Worm (Caenorhabditis elegans) whole organism, L4 larva: Measurements from ENCODE around the gene mec-17.

ENCODE experiments used
- F37D6.2 ChIP-seq: sonication (generic microtip); optimal IDR thresholded peaks from 2 replicates; lab custom pipeline; 2016; ENCODE audit warnings: mild to moderate bottlenecking, missing genetic modification characterization, missing compliant biosample characterization
- arid-1 ChIP-seq: fragments of 200-800 bp; sonication (Bioruptor generic); conservative IDR thresholded peaks from 2 replicates; pipeline ENCODE4 v1.3.6; 2022; ENCODE audit warnings: missing genetic modification reagents, missing genetic modification characterization, missing compliant biosample characterization

- TF ChIP-seq F37D6.2 = no peak
- no peak for TF ChIP-seq arid-1 (GFP tag; lab: Robert Waterston, UW)
These were observed 23.5 kb upstream of the mec-17 start for ce11 chrIV:8010521-8010920.
